Worm (Caenorhabditis elegans) whole organism, L4/young adult: Measurements from ENCODE around the gene Y69E1A.5.

Experiments
- dao-5 ChIP-seq: sonication (generic microtip); optimal IDR thresholded peaks from 2 replicates; lab custom pipeline; 2016; ENCODE audit warnings: missing genotype, missing genetic modification characterization, moderate library complexity, missing compliant biosample characterization
- him-1 ChIP-seq: sonication (generic microtip); optimal IDR thresholded peaks from 2 replicates; lab custom pipeline; 2016; ENCODE audit warnings: missing genotype, missing genetic modification reagents, missing genetic modification characterization, missing compliant biosample characterization

ce11 chrIV:10909708-10910107, 47.7 kb downstream of the Y69E1A.5 start, which contains the start of gene pyk-2:
- TF ChIP-seq dao-5 (tag; lab: Kevin White, UChicago) (no peak), him-1 (no peak)
